Fruit fly (Drosophila melanogaster) whole organism, embryonic: ENCODE measurements around the gene dx.

Experiments
- CG6689 ChIP-seq: fragments of 200-800 bp; sonication (Bioruptor generic); IDR thresholded peaks from 2 replicates; pipeline ENCODE4 v1.3.6; 2022; ENCODE audit warnings: missing biosample characterization, missing genetic modification characterization
- CG7745 ChIP-seq: fragments of 200-800 bp; sonication (Bioruptor generic); optimal IDR thresholded peaks from 2 replicates; lab custom pipeline; 2018; ENCODE audit warnings: missing biosample characterization, mild to moderate bottlenecking, missing genetic modification characterization, moderate library complexity
- CG8089 ChIP-seq: fragments of 200-800 bp; sonication (Bioruptor generic); optimal IDR thresholded peaks from 3 replicates; lab custom pipeline; 2016; ENCODE audit warnings: missing biosample characterization, missing genetic modification characterization
- Sin3A ChIP-seq: fragments of >200 bp; optimal IDR thresholded peaks from 2 replicates; lab custom pipeline; 2018
- lov ChIP-seq, 2 experiments: fragments of 200-800 bp in 1 of 2; fragments of >200 bp in 1 of 2; sonication (Bioruptor generic) in 1 of 2; IDR thresholded peaks in 1 of 2; optimal IDR thresholded peaks in 1 of 2; 2 replicates in 1 of 2; 3 replicates in 1 of 2; pipeline versions ENCODE4 v1.3.6 to Lab custom; 2017 to 2022; ENCODE audit warnings: missing biosample characterization in 1 of 2, missing genetic modification characterization in 1 of 2
- maf-S ChIP-seq: fragments of 200-800 bp; sonication (Bioruptor generic); optimal IDR thresholded peaks from 2 replicates; lab custom pipeline; 2016; ENCODE audit warnings: missing biosample characterization, missing genetic modification characterization
- twi ChIP-seq: fragments of 200-800 bp; optimal IDR thresholded peaks from 2 replicates; lab custom pipeline; 2019; ENCODE audit warnings: missing biosample characterization, mild to moderate bottlenecking, missing genetic modification characterization, moderate library complexity

DNA sequence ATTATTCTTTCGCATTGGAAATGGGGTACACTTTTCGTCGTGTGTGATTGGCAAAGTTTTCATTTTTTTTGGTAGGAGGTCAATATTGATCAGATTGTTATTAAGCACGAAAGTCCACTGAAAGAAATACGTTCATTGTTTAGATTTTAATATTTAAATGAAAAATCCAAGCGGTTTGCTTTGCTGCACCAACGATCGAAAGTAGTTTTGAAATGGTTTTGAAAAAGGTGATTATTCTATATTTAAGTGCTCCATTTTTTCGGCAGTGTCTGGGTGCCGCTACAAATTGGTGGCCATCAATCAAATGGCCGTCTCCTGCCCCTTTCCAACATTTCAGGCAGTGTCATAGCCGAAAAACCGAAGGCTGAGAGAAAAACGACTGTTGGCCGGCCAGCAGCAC, 40.7 kb downstream of the dx start:
- TF ChIP-seq maf-S (no peak), twi (tag; lab: Kevin White, UChicago) (no peak), CG7745 (tag; lab: Kevin White, UChicago) (no peak), CG6689 (GFP tag; lab: Robert Waterston, UW) (peak; percentile 44; the same call in 1 of the 2 replicates), Sin3A (lab: Kevin White, UChicago) (no peak), CG8089 (GFP tag; lab: Kevin White, UChicago) (no peak), lov (optimal IDR thresholded peaks at IDR 0.05; lab: Kevin White, UChicago) (no peak), lov (GFP tag; IDR thresholded peaks at IDR 0.05; lab: Robert Waterston, UW) (no peak)
